Fruit fly (Drosophila melanogaster) whole organism, embryonic: ENCODE measurements around the gene CG7781.

Experiments used
- CG10366 ChIP-seq: fragments of 200-800 bp; sonication (Bioruptor generic); IDR thresholded peaks from 2 replicates; pipeline ENCODE4 v1.3.6; 2022; ENCODE audit warnings: missing biosample characterization, missing genetic modification characterization
- CG12104 ChIP-seq: fragments of 200-800 bp; sonication (Bioruptor generic); optimal IDR thresholded peaks from 3 replicates; lab custom pipeline; 2016; ENCODE audit warnings: missing biosample characterization, missing genetic modification characterization
- CG12236 ChIP-seq: fragments of 200-800 bp; sonication (Bioruptor generic); optimal IDR thresholded peaks from 2 replicates; lab custom pipeline; 2016; ENCODE audit warnings: missing biosample characterization, missing genetic modification characterization
- CG12391 ChIP-seq: fragments of 200-800 bp; sonication (Bioruptor generic); optimal IDR thresholded peaks from 3 replicates; lab custom pipeline; 2018; ENCODE audit warnings: missing biosample characterization, mild to moderate bottlenecking, missing genetic modification characterization, moderate library complexity
- CG13775 ChIP-seq: fragments of 200-800 bp; sonication (Bioruptor generic); optimal IDR thresholded peaks from 3 replicates; lab custom pipeline; 2017; ENCODE audit warnings: missing biosample characterization, mild to moderate bottlenecking, missing genetic modification characterization
- CG14050 ChIP-seq: fragments of 200-800 bp; sonication (Bioruptor generic); IDR thresholded peaks from 3 replicates; pipeline ENCODE4 v1.3.6; 2022; ENCODE audit warnings: missing biosample characterization, missing genetic modification characterization
- CG14441 ChIP-seq: fragments of 200-800 bp; sonication (Bioruptor generic); IDR thresholded peaks from 2 replicates; pipeline ENCODE4 v1.3.6; 2022; ENCODE audit warnings: missing biosample characterization, missing genetic modification characterization
- CG15073 ChIP-seq: fragments of 200-800 bp; sonication (Bioruptor generic); optimal IDR thresholded peaks from 2 replicates; lab custom pipeline; 2016; ENCODE audit warnings: missing biosample characterization, missing genetic modification characterization
- CG1529 ChIP-seq: fragments of 200-800 bp; sonication (Bioruptor generic); optimal IDR thresholded peaks from 3 replicates; lab custom pipeline; 2018; ENCODE audit warnings: missing biosample characterization, missing genetic modification characterization
- CG17802 ChIP-seq: fragments of 200-800 bp; sonication (Bioruptor generic); optimal IDR thresholded peaks from 2 replicates; lab custom pipeline; 2018; ENCODE audit warnings: missing biosample characterization, mild to moderate bottlenecking, missing genetic modification characterization, moderate library complexity
- CG18476 ChIP-seq: fragments of 200-800 bp; sonication (Bioruptor generic); optimal IDR thresholded peaks from 2 replicates; lab custom pipeline; 2016; ENCODE audit warnings: missing biosample characterization, mild to moderate bottlenecking, missing genetic modification characterization
- CG2116 ChIP-seq: fragments of 200-800 bp; sonication (Bioruptor generic); optimal IDR thresholded peaks from 3 replicates; lab custom pipeline; 2018; ENCODE audit warnings: missing biosample characterization, mild to moderate bottlenecking, missing genetic modification characterization
- CG2120 ChIP-seq: fragments of 200-800 bp; sonication (Bioruptor generic); optimal IDR thresholded peaks from 3 replicates; lab custom pipeline; 2016; ENCODE audit warnings: missing biosample characterization, missing genetic modification characterization
- CG30403 ChIP-seq: fragments of 200-800 bp; sonication (Bioruptor generic); optimal IDR thresholded peaks from 3 replicates; lab custom pipeline; 2016; ENCODE audit warnings: missing biosample characterization, missing genetic modification characterization
- CG3065 ChIP-seq: fragments of 200-800 bp; sonication (Bioruptor generic); optimal IDR thresholded peaks from 2 replicates; lab custom pipeline; 2016; ENCODE audit warnings: missing biosample characterization, missing genetic modification characterization
- CG32767 ChIP-seq: fragments of 200-800 bp; sonication (Bioruptor generic); IDR thresholded peaks from 2 replicates; pipeline ENCODE4 v1.3.6; 2022; ENCODE audit warnings: missing biosample characterization, missing genetic modification characterization
- CG3407 ChIP-seq: fragments of 200-800 bp; sonication (Bioruptor generic); optimal IDR thresholded peaks from 2 replicates; lab custom pipeline; 2018; ENCODE audit warnings: missing biosample characterization, mild to moderate bottlenecking, missing genetic modification characterization
- CG4424 ChIP-seq: fragments of 200-800 bp; sonication (Bioruptor generic); optimal IDR thresholded peaks from 3 replicates; lab custom pipeline; 2016; ENCODE audit warnings: missing biosample characterization, missing genetic modification characterization
- CG4854 ChIP-seq: fragments of 200-800 bp; sonication (Bioruptor generic); optimal IDR thresholded peaks from 2 replicates; lab custom pipeline; 2016; ENCODE audit warnings: missing biosample characterization, missing genetic modification characterization, inconsistent platforms
- CG7745 ChIP-seq: fragments of 200-800 bp; sonication (Bioruptor generic); optimal IDR thresholded peaks from 2 replicates; lab custom pipeline; 2018; ENCODE audit warnings: missing biosample characterization, mild to moderate bottlenecking, missing genetic modification characterization, moderate library complexity
- CG7839 ChIP-seq: fragments of 200-800 bp; sonication (Bioruptor generic); optimal IDR thresholded peaks from 3 replicates; lab custom pipeline; 2018; ENCODE audit warnings: missing biosample characterization, mild to moderate bottlenecking, missing genetic modification characterization, moderate library complexity
- CG8281 ChIP-seq: fragments of 200-800 bp; sonication (Bioruptor generic); optimal IDR thresholded peaks from 2 replicates; lab custom pipeline; 2018; ENCODE audit warnings: missing biosample characterization, mild to moderate bottlenecking, missing genetic modification characterization, moderate library complexity
- CG8388 ChIP-seq: fragments of 200-800 bp; sonication (Bioruptor generic); optimal IDR thresholded peaks from 2 replicates; lab custom pipeline; 2019; ENCODE audit warnings: missing biosample characterization, mild to moderate bottlenecking, missing genetic modification characterization, moderate library complexity
- CG9817 ChIP-seq: fragments of 200-800 bp; sonication (Bioruptor generic); optimal IDR thresholded peaks from 2 replicates; lab custom pipeline; 2018; ENCODE audit warnings: missing biosample characterization, mild to moderate bottlenecking, missing genetic modification characterization, moderate library complexity
- CkIIα-i1 ChIP-seq: fragments of 200-800 bp; sonication (Bioruptor generic); IDR thresholded peaks from 2 replicates; pipeline ENCODE4 v1.3.6; 2022; ENCODE audit warnings: missing biosample characterization, missing genetic modification characterization
- Eip74EF ChIP-seq, 2 experiments: fragments of 200-800 bp in 1 of 2; fragments of >200 bp in 1 of 2; sonication (Bioruptor generic) in 1 of 2; optimal IDR thresholded peaks; 2 replicates each; lab custom pipeline; 2017 to 2019; ENCODE audit warnings: missing biosample characterization in 2 of 2, missing genetic modification characterization in 2 of 2, mild to moderate bottlenecking in 1 of 2, moderate library complexity in 1 of 2
- Ets65A ChIP-seq: fragments of 200-800 bp; sonication (Bioruptor generic); peaks from one replicate; lab custom pipeline; 2016; ENCODE audit warnings: missing biosample characterization, missing genetic modification characterization
- HLH3B ChIP-seq: fragments of 200-800 bp; sonication (Bioruptor generic); IDR thresholded peaks from 2 replicates; pipeline ENCODE4 v1.3.6; 2022; ENCODE audit warnings: missing biosample characterization, missing genetic modification characterization
- Mad ChIP-seq: fragments of 200-800 bp; sonication (Bioruptor generic); optimal IDR thresholded peaks from 2 replicates; lab custom pipeline; 2016; ENCODE audit warnings: missing biosample characterization, missing genetic modification characterization
- Max ChIP-seq: fragments of 200-800 bp; sonication (Bioruptor generic); optimal IDR thresholded peaks from 2 replicates; lab custom pipeline; 2016; ENCODE audit warnings: missing biosample characterization, mild to moderate bottlenecking, missing genetic modification characterization
- NK7.1 ChIP-seq: fragments of 200-800 bp; sonication (Bioruptor generic); optimal IDR thresholded peaks from 3 replicates; lab custom pipeline; 2016; ENCODE audit warnings: missing biosample characterization, missing genetic modification characterization
- Six4 ChIP-seq: fragments of 200-800 bp; sonication (Bioruptor generic); optimal IDR thresholded peaks from 2 replicates; lab custom pipeline; 2016; ENCODE audit warnings: missing biosample characterization, missing genetic modification characterization
- Xrp1 ChIP-seq: fragments of 200-800 bp; sonication (Bioruptor generic); IDR thresholded peaks from 2 replicates; pipeline ENCODE4 v1.3.6; 2022; ENCODE audit warnings: missing biosample characterization, missing genetic modification characterization
- ap ChIP-seq: fragments of 200-800 bp; sonication (Bioruptor generic); IDR thresholded peaks from 2 replicates; pipeline ENCODE4 v1.3.6; 2022; ENCODE audit warnings: missing biosample characterization, missing genetic modification characterization
- cad ChIP-seq: fragments of >200 bp; optimal IDR thresholded peaks from 2 replicates; lab custom pipeline; 2017; ENCODE audit warnings: missing biosample characterization, missing genetic modification characterization
- dan ChIP-seq: fragments of 200-800 bp; sonication (Bioruptor generic); IDR thresholded peaks from 2 replicates; pipeline ENCODE4 v1.3.6; 2022; ENCODE audit warnings: missing biosample characterization, missing genetic modification characterization
- ftz-f1 ChIP-seq: fragments of 200-800 bp; sonication (Bioruptor generic); optimal IDR thresholded peaks from 2 replicates; lab custom pipeline; 2016; ENCODE audit warnings: missing biosample characterization, missing genetic modification characterization
- gcm2 ChIP-seq: fragments of 200-800 bp; sonication (Bioruptor generic); optimal IDR thresholded peaks from 2 replicates; lab custom pipeline; 2016; ENCODE audit warnings: missing biosample characterization, missing genetic modification characterization
- gfzf ChIP-seq: fragments of 200-800 bp; sonication (Bioruptor generic); optimal IDR thresholded peaks from 2 replicates; lab custom pipeline; 2016; ENCODE audit warnings: missing biosample characterization, mild to moderate bottlenecking, missing genetic modification characterization, moderate library complexity
- luna ChIP-seq: fragments of 200-800 bp; sonication (Bioruptor generic); optimal IDR thresholded peaks from 2 replicates; lab custom pipeline; 2016; ENCODE audit warnings: missing biosample characterization, missing genetic modification characterization
- maf-S ChIP-seq: fragments of 200-800 bp; sonication (Bioruptor generic); optimal IDR thresholded peaks from 2 replicates; lab custom pipeline; 2016; ENCODE audit warnings: missing biosample characterization, missing genetic modification characterization
- prd ChIP-seq, 3 experiments: fragments of >200 bp in 2 of 3; fragments of 200-800 bp in 1 of 3; sonication (Bioruptor generic) in 1 of 3; optimal IDR thresholded peaks in 2 of 3; IDR thresholded peaks in 1 of 3; 2 replicates in 2 of 3; 3 replicates in 1 of 3; pipeline versions ENCODE4 v1.3.6 to Lab custom; 2017 to 2022; ENCODE audit warnings: missing biosample characterization in 1 of 3, missing genetic modification characterization in 1 of 3
- sc ChIP-seq, 3 experiments: fragments of >200 bp in 2 of 3; fragments of 200-800 bp in 1 of 3; sonication (Bioruptor generic) in 1 of 3; optimal IDR thresholded peaks; 2 replicates in 2 of 3; 3 replicates in 1 of 3; lab custom pipeline; 2017; ENCODE audit warnings: mild to moderate bottlenecking in 1 of 3, missing biosample characterization in 1 of 3, missing genetic modification characterization in 1 of 3, missing genetic modification reagents in 1 of 3
- schlank ChIP-seq: fragments of 200-800 bp; sonication (Bioruptor generic); optimal IDR thresholded peaks from 2 replicates; lab custom pipeline; 2018; ENCODE audit warnings: missing biosample characterization, mild to moderate bottlenecking, missing genetic modification characterization
- sens ChIP-seq: fragments of 200-800 bp; sonication (Bioruptor generic); peaks from one replicate; lab custom pipeline; 2016; ENCODE audit warnings: missing biosample characterization, missing genetic modification characterization
- sim ChIP-seq: fragments of 200-800 bp; sonication (Bioruptor generic); IDR thresholded peaks from 2 replicates; pipeline ENCODE4 v1.3.6; 2022; ENCODE audit warnings: missing biosample characterization, missing genetic modification characterization
- stc ChIP-seq: fragments of 200-800 bp; sonication (Bioruptor generic); IDR thresholded peaks from 2 replicates; pipeline ENCODE4 v1.3.6; 2022; ENCODE audit warnings: missing biosample characterization, missing genetic modification characterization
- trem ChIP-seq: fragments of 200-800 bp; optimal IDR thresholded peaks from 3 replicates; lab custom pipeline; 2019; ENCODE audit warnings: missing biosample characterization, mild to moderate bottlenecking, missing genetic modification characterization, moderate library complexity
- vvl ChIP-seq: fragments of 200-800 bp; sonication (Bioruptor generic); IDR thresholded peaks from 2 replicates; pipeline ENCODE4 v1.3.6; 2022; ENCODE audit warnings: missing biosample characterization, missing genetic modification characterization

Gene CG7781

DNA sequence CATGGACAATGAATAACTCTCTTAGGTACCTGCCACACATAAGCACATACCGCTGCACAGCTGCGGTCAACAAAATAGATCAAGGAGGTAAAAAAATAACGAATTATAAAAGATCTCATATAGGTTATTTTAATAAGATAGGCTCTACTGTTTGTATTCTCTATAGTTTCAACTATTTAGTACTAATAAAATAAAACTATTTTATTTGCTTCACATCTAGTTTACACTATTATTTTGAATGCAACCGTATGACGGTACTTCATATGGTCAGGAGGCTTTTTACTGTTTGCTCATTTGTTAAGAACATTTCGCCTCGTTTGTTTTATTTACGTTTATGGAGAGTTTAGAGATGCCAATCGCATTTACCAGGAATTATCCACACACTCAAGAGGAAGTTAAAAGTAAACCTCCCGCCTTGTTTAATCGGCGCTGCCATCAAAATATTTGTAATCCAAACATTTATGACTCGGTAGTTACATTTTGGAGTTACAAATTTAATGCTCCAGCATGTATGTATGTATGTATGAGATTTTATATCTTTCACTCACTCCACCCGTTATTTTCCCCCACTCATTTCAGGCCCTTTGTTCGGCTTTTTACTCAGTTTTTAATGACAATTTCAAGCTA lies 50.1 kb downstream of the CG7781 start (continued):
- TF ChIP-seq CG2120 (GFP tag; lab: Kevin White, UChicago) = peak; percentile 1
- no peak for TF ChIP-seq cad (GFP tag; lab: Kevin White, UChicago)
- TF ChIP-seq dan (GFP tag; lab: Robert Waterston, UW) = no peak
- no peak for TF ChIP-seq CG4854 (GFP tag; lab: Kevin White, UChicago)
- TF ChIP-seq CG7745 (tag; lab: Kevin White, UChicago) = peak; percentile 49
- peak; percentile 82 for TF ChIP-seq CG12391 (tag; lab: Kevin White, UChicago)
- no peak for TF ChIP-seq CG15073 (GFP tag; lab: Kevin White, UChicago)
- peak; percentile 51; the same call in 1 of the 2 replicates for TF ChIP-seq sim (GFP tag; lab: Robert Waterston, UW)
- TF ChIP-seq CG2116 (GFP tag; lab: Kevin White, UChicago) = peak; percentile 44
- peak; percentile 15; the same call in 1 of the 2 replicates for TF ChIP-seq CG14441
- TF ChIP-seq CG1529 (GFP tag; lab: Kevin White, UChicago) = peak; percentile 32
- TF ChIP-seq gfzf = no peak
- peak; percentile 78 for TF ChIP-seq CG7839
- TF ChIP-seq luna (GFP tag; lab: Kevin White, UChicago) = no peak
- TF ChIP-seq HLH3B (GFP tag; lab: Robert Waterston, UW) = peak; percentile 62; the same call in 1 of the 2 replicates
- peak; percentile 19 for TF ChIP-seq CG9817 (tag; lab: Kevin White, UChicago)
- TF ChIP-seq CG8388 (GFP tag; lab: Kevin White, UChicago) = peak; percentile 78
- peak; percentile 3 for TF ChIP-seq Ets65A
- TF ChIP-seq CkIIα-i1 (GFP tag; lab: Robert Waterston, UW) = no peak
- TF ChIP-seq gcm2 (GFP tag; lab: Kevin White, UChicago) = peak; percentile 29
- TF ChIP-seq ftz-f1 = no peak
- TF ChIP-seq CG8281 (tag; lab: Kevin White, UChicago) = peak; percentile 13
- TF ChIP-seq sens (GFP tag; lab: Kevin White, UChicago) = peak; percentile 94
- TF ChIP-seq CG10366 (GFP tag; lab: Robert Waterston, UW) = peak; percentile 57
- peak; percentile 79 for TF ChIP-seq vvl (GFP tag; lab: Robert Waterston, UW)
- peak in 1 of 2 experiments; percentile 56 for TF ChIP-seq Eip74EF (GFP tag; optimal IDR thresholded peaks at IDR 0.05; lab: Kevin White, UChicago)
- peak; percentile 80 for TF ChIP-seq trem (tag; lab: Kevin White, UChicago)
- peak; percentile 61; the same call in 1 of the 2 replicates for TF ChIP-seq stc (GFP tag; lab: Robert Waterston, UW)
- peak; percentile 31 for TF ChIP-seq CG18476 (GFP tag; lab: Kevin White, UChicago)
- peak; percentile 25 for TF ChIP-seq CG12104
- peak; percentile 70 for TF ChIP-seq CG30403 (GFP tag; lab: Kevin White, UChicago)
- TF ChIP-seq Xrp1 = peak; percentile 88
- no peak for TF ChIP-seq ap (GFP tag; lab: Robert Waterston, UW)
- TF ChIP-seq CG4424 (GFP tag; lab: Kevin White, UChicago) = peak; percentile 70
- no peak for TF ChIP-seq CG3065 (GFP tag; lab: Kevin White, UChicago)
- peak; percentile 18 for TF ChIP-seq Max (GFP tag; lab: Kevin White, UChicago)
- TF ChIP-seq CG14050 (GFP tag; lab: Robert Waterston, UW) = peak; percentile 52; the same call in 2 of the 3 replicates
- no peak for TF ChIP-seq maf-S (GFP tag; lab: Kevin White, UChicago)
- TF ChIP-seq Mad (GFP tag; lab: Kevin White, UChicago) = peak; percentile 1
- peak; percentile 47; the same call in 1 of the 2 replicates for TF ChIP-seq CG32767 (GFP tag; lab: Robert Waterston, UW)
- peak; percentile 64 for TF ChIP-seq Six4 (GFP tag; lab: Kevin White, UChicago)
- TF ChIP-seq NK7.1 (GFP tag; lab: Kevin White, UChicago) = no peak
- TF ChIP-seq CG17802 (tag; lab: Kevin White, UChicago) = peak; percentile 29
- peak; percentile 45 for TF ChIP-seq CG3407
- TF ChIP-seq CG13775 (GFP tag; lab: Kevin White, UChicago) = peak; percentile 60
- no peak for TF ChIP-seq prd (optimal IDR thresholded peaks at IDR 0.05; lab: Kevin White, UChicago)
- peak; percentile 89 for TF ChIP-seq prd (GFP tag; IDR thresholded peaks at IDR 0.05; lab: Robert Waterston, UW)
- no peak for TF ChIP-seq CG12236
- no peak for TF ChIP-seq schlank (tag; lab: Kevin White, UChicago)
- no peak for TF ChIP-seq sc (optimal IDR thresholded peaks at IDR 0.05; lab: Kevin White, UChicago)
- peak; percentile 46 for TF ChIP-seq sc (GFP tag; optimal IDR thresholded peaks at IDR 0.05; lab: Kevin White, UChicago)
